Fruit fly (Drosophila melanogaster): Measurements from ENCODE around the gene Snmp1.
A peak's percentile ranks its signal among the peaks of the same experiment; 100 is the strongest.

Gene Snmp1

DNA sequence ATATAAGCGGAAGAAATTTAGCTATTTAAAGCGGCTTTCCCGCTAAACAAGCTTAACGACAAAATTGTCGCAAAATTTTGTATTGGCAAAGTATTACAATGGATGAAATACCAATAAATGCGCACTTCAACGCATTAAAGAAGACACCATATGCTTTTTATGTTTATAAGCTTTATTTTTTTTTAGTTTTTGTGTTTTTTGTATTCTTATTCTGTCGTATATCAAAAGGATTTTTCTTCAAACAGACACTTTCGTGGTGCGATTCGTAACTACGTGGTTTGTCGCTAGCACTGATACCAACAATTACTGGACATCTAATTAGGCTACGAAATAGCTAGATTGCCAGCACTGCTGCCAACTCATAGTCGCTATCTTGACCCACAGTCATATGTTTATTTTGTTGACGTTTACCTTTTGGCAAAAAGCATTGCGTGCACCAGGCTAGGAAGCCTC, 46.7 kb upstream of the Snmp1 start, which contains the start of gene Ddrgk1 (continued):
- TF ChIP-seq CG18262 (tag; optimal IDR thresholded peaks at IDR 0.05) (peak; percentile 3), CG6689 (GFP tag; IDR thresholded peaks at IDR 0.05) (no peak), PHDP (tag; optimal IDR thresholded peaks at IDR 0.05) (no peak), dysf (GFP tag; IDR thresholded peaks at IDR 0.05) (no peak), chn (GFP tag; optimal IDR thresholded peaks at IDR 0.05) (no peak), tll (GFP tag; optimal IDR thresholded peaks at IDR 0.05) (peak; percentile 67 to 72), bcd (GFP tag; optimal IDR thresholded peaks at IDR 0.05) (no peak), Stat92E (GFP tag; optimal IDR thresholded peaks at IDR 0.05) (no peak), CG32532 (GFP tag; IDR thresholded peaks at IDR 0.05) (peak; percentile 33; the same call in 1 of the 2 replicates), Usf (GFP tag; optimal IDR thresholded peaks at IDR 0.05) (no peak), en (GFP tag; optimal IDR thresholded peaks at IDR 0.05) (no peak), CG8290 (GFP tag; optimal IDR thresholded peaks at IDR 0.05) (peak; percentile 67), CG8290 (tag; optimal IDR thresholded peaks at IDR 0.05) (no peak), CG7357 (GFP tag; IDR thresholded peaks at IDR 0.05) (no peak), CG15011 (GFP tag; optimal IDR thresholded peaks at IDR 0.05) (no peak), so (GFP tag; IDR thresholded peaks at IDR 0.05) (no peak), MBD-R2 (GFP tag; IDR thresholded peaks at IDR 0.05) (peak; percentile 93), pnt (GFP tag; optimal IDR thresholded peaks at IDR 0.05) (peak; percentile 13), Dll (GFP tag; IDR thresholded peaks at IDR 0.05; ENCODE audit: partially characterized antibody) (no peak), CG3847 (GFP tag; IDR thresholded peaks at IDR 0.05) (no peak), slou (GFP tag; optimal IDR thresholded peaks at IDR 0.05) (no peak), NC2β (GFP tag; optimal IDR thresholded peaks at IDR 0.05) (no peak), ewg (GFP tag; optimal IDR thresholded peaks at IDR 0.05) (no peak), gcm2 (GFP tag; optimal IDR thresholded peaks at IDR 0.05) (no peak), tgo (GFP tag; IDR thresholded peaks at IDR 0.05) (0 out of 3 replicates have a peak, but pooled peaks have one; percentile 27), lbe (GFP tag; optimal IDR thresholded peaks at IDR 0.05) (no peak), nerfin-1 (tag; optimal IDR thresholded peaks at IDR 0.05) (no peak), da (GFP tag; optimal IDR thresholded peaks at IDR 0.05) (no peak), Elba2 (GFP tag; optimal IDR thresholded peaks at IDR 0.05) (no peak), ap (GFP tag; IDR thresholded peaks at IDR 0.05) (no peak), CG32772 (GFP tag; IDR thresholded peaks at IDR 0.05) (no peak), B-H1 (GFP tag; IDR thresholded peaks at IDR 0.05) (no peak), Pdp1 (GFP tag; optimal IDR thresholded peaks at IDR 0.05) (peak in 1 of 2 experiments; percentile 27), Sox102F (GFP tag; optimal IDR thresholded peaks at IDR 0.05) (no peak), CG2120 (GFP tag; optimal IDR thresholded peaks at IDR 0.05) (peak; percentile 50), CG6175 (GFP tag; IDR thresholded peaks at IDR 0.05) (no peak), sens-2 (GFP tag; IDR thresholded peaks at IDR 0.05) (no peak), chif (GFP tag; optimal IDR thresholded peaks at IDR 0.05) (peak in 1 of 2 experiments; percentile 12), bsh (GFP tag; optimal IDR thresholded peaks at IDR 0.05) (peak in 1 of 2 experiments; percentile 13), Opbp (GFP tag; IDR thresholded peaks at IDR 0.05; ENCODE audit: partially characterized antibody) (no peak), Dfd (GFP tag; optimal IDR thresholded peaks at IDR 0.05) (no peak), CG12659 (GFP tag; optimal IDR thresholded peaks at IDR 0.05) (peak; percentile 26), Adf1 (GFP tag; IDR thresholded peaks at IDR 0.05) (no peak), CG12769 (tag; optimal IDR thresholded peaks at IDR 0.05) (no peak), z (GFP tag; IDR thresholded peaks at IDR 0.05) (no peak), CG7372 (GFP tag; IDR thresholded peaks at IDR 0.05) (no peak), chm (GFP tag; IDR thresholded peaks at IDR 0.05) (no peak), Hsf (GFP tag; optimal IDR thresholded peaks at IDR 0.05) (peak; percentile 39), CG10366 (GFP tag; IDR thresholded peaks at IDR 0.05) (no peak; the same call in 1 of the 2 replicates), eve (GFP tag; optimal IDR thresholded peaks at IDR 0.05) (no peak), kni (GFP tag; optimal IDR thresholded peaks at IDR 0.05) (no peak), Chrac-16 (GFP tag; optimal IDR thresholded peaks at IDR 0.05) (peak; percentile 6)
